Worm (Caenorhabditis elegans) whole organism, young adult: ENCODE measurements around the gene zhit-1.

Experiments used
- C06A6.2 ChIP-seq: fragments of 200-800 bp; sonication (Bioruptor generic); conservative IDR thresholded peaks from 2 replicates; pipeline ENCODE4 v1.3.6; 2022; ENCODE audit warnings: missing genetic modification characterization, missing compliant biosample characterization
- C17E4.6 ChIP-seq: fragments of 200-800 bp; sonication (Bioruptor generic); IDR thresholded peaks from 2 replicates; pipeline ENCODE4 v1.3.6; 2022; ENCODE audit warnings: missing genetic modification reagents, missing genetic modification characterization, missing compliant biosample characterization
- D2030.7 ChIP-seq: fragments of 200-800 bp; sonication (Bioruptor generic); IDR thresholded peaks from 2 replicates; pipeline ENCODE4 v1.3.6; 2022; ENCODE audit warnings: missing genetic modification reagents, missing genetic modification characterization, missing compliant biosample characterization
- F22D6.2 ChIP-seq: sonication (generic microtip); optimal IDR thresholded peaks from 2 replicates; lab custom pipeline; 2016; ENCODE audit warnings: mild to moderate bottlenecking, missing genetic modification characterization, missing compliant biosample characterization
- F37B4.10 ChIP-seq: fragments of 200-800 bp; sonication (Bioruptor generic); IDR thresholded peaks from 2 replicates; pipeline ENCODE4 v1.3.6; 2022; ENCODE audit warnings: missing genetic modification characterization, missing compliant biosample characterization
- F39B2.1 ChIP-seq: fragments of 200-800 bp; sonication (Bioruptor generic); IDR thresholded peaks from 2 replicates; pipeline ENCODE4 v1.3.6; 2022; ENCODE audit warnings: missing genetic modification reagents, missing genetic modification characterization, missing compliant biosample characterization
- K11D2.4 ChIP-seq: fragments of 200-800 bp; sonication (Bioruptor generic); IDR thresholded peaks from 2 replicates; pipeline ENCODE4 v1.3.6; 2022; ENCODE audit warnings: missing genetic modification reagents, missing genetic modification characterization, missing compliant biosample characterization
- K12H6.12 ChIP-seq: fragments of 200-800 bp; sonication (Bioruptor generic); optimal IDR thresholded peaks from 2 replicates; lab custom pipeline; 2018; ENCODE audit warnings: mild to moderate bottlenecking, missing genetic modification characterization, missing compliant biosample characterization
- Y53F4B.3 ChIP-seq: fragments of 200-800 bp; sonication (Bioruptor generic); IDR thresholded peaks from 2 replicates; pipeline ENCODE4 v1.3.6; 2022; ENCODE audit warnings: missing genetic modification reagents, missing genetic modification characterization, missing compliant biosample characterization
- Y53G8AR.9 ChIP-seq: fragments of 200-800 bp; sonication (Bioruptor generic); conservative IDR thresholded peaks from 2 replicates; pipeline ENCODE4 v1.3.6; 2022; ENCODE audit warnings: missing genetic modification reagents, missing genetic modification characterization, missing compliant biosample characterization
- Y56A3A.18 ChIP-seq: fragments of 200-800 bp; sonication (Bioruptor generic); IDR thresholded peaks from 2 replicates; pipeline ENCODE4 v1.3.6; 2022; ENCODE audit warnings: missing genetic modification reagents, missing genetic modification characterization, missing compliant biosample characterization
- ZK185.1 ChIP-seq: sonication (generic microtip); optimal IDR thresholded peaks from 2 replicates; lab custom pipeline; 2016; ENCODE audit warnings: mild to moderate bottlenecking, missing genetic modification characterization, missing compliant biosample characterization; ENCODE audit not compliant: poor library complexity, severe bottlenecking
- aptf-2 ChIP-seq: fragments of 200-800 bp; sonication (Bioruptor generic); conservative IDR thresholded peaks from 2 replicates; pipeline ENCODE4 v1.3.6; 2022; ENCODE audit warnings: missing genetic modification reagents, missing genetic modification characterization, missing compliant biosample characterization
- athp-1 ChIP-seq: sonication (generic microtip); optimal IDR thresholded peaks from 2 replicates; lab custom pipeline; 2017; ENCODE audit warnings: mild to moderate bottlenecking, missing genetic modification characterization, missing compliant biosample characterization
- attf-5 ChIP-seq: fragments of 200-800 bp; sonication (Bioruptor generic); optimal IDR thresholded peaks from 2 replicates; lab custom pipeline; 2018; ENCODE audit warnings: mild to moderate bottlenecking, missing genetic modification characterization, missing compliant biosample characterization
- bed-2 ChIP-seq: fragments of 200-800 bp; sonication (Bioruptor generic); IDR thresholded peaks from 2 replicates; pipeline ENCODE4 v1.3.6; 2022; ENCODE audit warnings: missing genetic modification reagents, missing genetic modification characterization, missing compliant biosample characterization
- cebp-2 ChIP-seq: fragments of 200-800 bp; sonication (Bioruptor generic); IDR thresholded peaks from 2 replicates; pipeline ENCODE4 v1.3.6; 2022; ENCODE audit warnings: missing genetic modification characterization, missing compliant biosample characterization
- ceh-58 ChIP-seq: fragments of 200-800 bp; sonication (Bioruptor generic); IDR thresholded peaks from 2 replicates; pipeline ENCODE4 v1.3.6; 2022; ENCODE audit warnings: missing genetic modification characterization, missing compliant biosample characterization
- die-1 ChIP-seq: sonication (generic microtip); optimal IDR thresholded peaks from 2 replicates; lab custom pipeline; 2016; ENCODE audit warnings: missing genotype, mild to moderate bottlenecking, missing genetic modification characterization, missing compliant biosample characterization
- dpff-1 ChIP-seq: sonication (generic microtip); optimal IDR thresholded peaks from 2 replicates; lab custom pipeline; 2017; ENCODE audit warnings: mild to moderate bottlenecking, missing genetic modification characterization, missing compliant biosample characterization
- dpl-1 ChIP-seq: fragments of 150-350 bp; optimal IDR thresholded peaks from 2 replicates; lab custom pipeline; 2014; ENCODE audit warnings: missing biosample characterization, missing genetic modification reagents, missing genetic modification characterization
- efl-1 ChIP-seq: fragments of 150-350 bp; optimal IDR thresholded peaks from 2 replicates; lab custom pipeline; 2014; ENCODE audit warnings: missing biosample characterization, missing genetic modification reagents, missing genetic modification characterization
- egl-44 ChIP-seq: fragments of 200-800 bp; sonication (Bioruptor generic); IDR thresholded peaks from 2 replicates; pipeline ENCODE4 v1.3.6; 2022; ENCODE audit warnings: missing genetic modification reagents, missing genetic modification characterization, missing compliant biosample characterization
- fkh-3 ChIP-seq: sonication (generic microtip); optimal IDR thresholded peaks from 2 replicates; lab custom pipeline; 2016; ENCODE audit warnings: mild to moderate bottlenecking, missing genetic modification characterization, missing compliant biosample characterization
- gei-17 ChIP-seq: fragments of 200-800 bp; sonication (Bioruptor generic); optimal IDR thresholded peaks from 2 replicates; lab custom pipeline; 2018; ENCODE audit warnings: mild to moderate bottlenecking, missing genetic modification characterization, missing compliant biosample characterization
- him-1 ChIP-seq: sonication (generic microtip); optimal IDR thresholded peaks from 2 replicates; lab custom pipeline; 2016; ENCODE audit warnings: missing genotype, missing genetic modification reagents, missing genetic modification characterization, missing compliant biosample characterization
- hlh-26 ChIP-seq: fragments of 200-800 bp; sonication (Bioruptor generic); conservative IDR thresholded peaks from 2 replicates; pipeline ENCODE4 v1.3.6; 2022; ENCODE audit warnings: missing genetic modification reagents, missing genetic modification characterization, missing compliant biosample characterization
- hrde-1 ChIP-seq: sonication (generic microtip); optimal IDR thresholded peaks from 2 replicates; lab custom pipeline; 2016; ENCODE audit warnings: missing genetic modification characterization, mild to moderate bottlenecking, missing compliant biosample characterization, moderate library complexity, missing genotype, missing genetic modification reagents, borderline replicate concordance
- lag-1 ChIP-seq: fragments of 200-800 bp; sonication (Bioruptor generic); IDR thresholded peaks from 2 replicates; pipeline ENCODE4 v1.3.6; 2022; ENCODE audit warnings: missing genetic modification reagents, missing genetic modification characterization, missing compliant biosample characterization
- let-526 ChIP-seq: fragments of 200-800 bp; sonication (Bioruptor generic); IDR thresholded peaks from 2 replicates; pipeline ENCODE4 v1.3.6; 2022; ENCODE audit warnings: missing genetic modification reagents, missing genetic modification characterization, missing compliant biosample characterization
- lin-40 ChIP-seq: sonication (generic microtip); optimal IDR thresholded peaks from 2 replicates; lab custom pipeline; 2016; ENCODE audit warnings: missing genetic modification characterization, mild to moderate bottlenecking, missing compliant biosample characterization, missing genotype, missing genetic modification reagents
- lsl-1 ChIP-seq: fragments of 200-800 bp; sonication (Bioruptor generic); optimal IDR thresholded peaks from 2 replicates; lab custom pipeline; 2018; ENCODE audit warnings: mild to moderate bottlenecking, missing genetic modification characterization, moderate library complexity, missing compliant biosample characterization
- madf-10 ChIP-seq: sonication (generic microtip); optimal IDR thresholded peaks from 2 replicates; lab custom pipeline; 2016; ENCODE audit warnings: mild to moderate bottlenecking, missing genetic modification characterization, missing compliant biosample characterization
- madf-6 ChIP-seq: fragments of 200-800 bp; sonication (Bioruptor generic); IDR thresholded peaks from 2 replicates; pipeline ENCODE4 v1.3.6; 2022; ENCODE audit warnings: missing genetic modification reagents, missing genetic modification characterization, missing compliant biosample characterization
- mel-28 ChIP-seq: sonication (generic microtip); optimal IDR thresholded peaks from 2 replicates; lab custom pipeline; 2016; ENCODE audit warnings: borderline replicate concordance, mild to moderate bottlenecking, missing genetic modification characterization, missing compliant biosample characterization
- mes-4 ChIP-seq: sonication (generic microtip); optimal IDR thresholded peaks from 2 replicates; lab custom pipeline; 2016; ENCODE audit warnings: missing genotype, missing genetic modification characterization, missing compliant biosample characterization
- nfya-2 ChIP-seq: fragments of 200-800 bp; sonication (Bioruptor generic); IDR thresholded peaks from 2 replicates; pipeline ENCODE4 v1.3.6; 2022; ENCODE audit warnings: missing genetic modification reagents, missing genetic modification characterization, missing compliant biosample characterization
- nhr-27 ChIP-seq: fragments of 200-800 bp; sonication (Bioruptor generic); optimal IDR thresholded peaks from 2 replicates; lab custom pipeline; 2018; ENCODE audit warnings: mild to moderate bottlenecking, missing genetic modification characterization, moderate library complexity, missing compliant biosample characterization
- sdz-38 ChIP-seq: sonication (generic microtip); optimal IDR thresholded peaks from 2 replicates; lab custom pipeline; 2016; ENCODE audit warnings: missing genotype, missing genetic modification characterization, missing compliant biosample characterization
- somi-1 ChIP-seq: fragments of 200-800 bp; sonication (Bioruptor generic); optimal IDR thresholded peaks from 2 replicates; lab custom pipeline; 2018; ENCODE audit warnings: mild to moderate bottlenecking, missing genetic modification characterization, missing compliant biosample characterization
- tlf-1 ChIP-seq: fragments of 200-800 bp; sonication (Bioruptor generic); optimal IDR thresholded peaks from 2 replicates; lab custom pipeline; 2018; ENCODE audit warnings: mild to moderate bottlenecking, missing genetic modification characterization, missing compliant biosample characterization
- ztf-18 ChIP-seq: sonication (generic microtip); optimal IDR thresholded peaks from 2 replicates; lab custom pipeline; 2016; ENCODE audit warnings: missing genotype, mild to moderate bottlenecking, missing genetic modification characterization, missing compliant biosample characterization
- ztf-26 ChIP-seq: sonication (generic microtip); optimal IDR thresholded peaks from 2 replicates; lab custom pipeline; 2017; ENCODE audit warnings: missing genetic modification characterization, missing compliant biosample characterization
- ztf-3 ChIP-seq: fragments of 200-800 bp; sonication (Bioruptor generic); optimal IDR thresholded peaks from 2 replicates; lab custom pipeline; 2018; ENCODE audit warnings: mild to moderate bottlenecking, missing genetic modification characterization, missing compliant biosample characterization
- ztf-6 ChIP-seq: fragments of 200-800 bp; sonication (Bioruptor generic); IDR thresholded peaks from 2 replicates; pipeline ENCODE4 v1.3.6; 2022; ENCODE audit warnings: missing genetic modification reagents, missing genetic modification characterization, missing compliant biosample characterization

Gene zhit-1

DNA sequence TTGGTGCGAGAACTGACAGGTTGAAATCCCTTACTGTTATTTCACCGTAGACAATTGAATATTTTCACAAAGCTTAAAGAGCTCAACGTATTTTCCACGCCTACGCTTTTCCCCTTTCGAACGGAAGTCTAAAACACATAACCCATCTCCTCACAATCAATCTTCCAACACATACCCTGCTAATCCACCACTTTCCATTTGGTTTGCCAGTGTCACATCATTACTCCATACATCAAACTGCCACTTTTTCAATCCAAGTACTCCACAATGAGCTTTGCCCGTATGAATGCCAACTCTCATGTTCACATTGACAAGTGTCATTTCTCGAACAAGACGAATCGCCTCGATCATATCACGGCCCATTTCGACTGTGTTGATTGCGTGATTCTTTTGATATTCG, 31.7 kb upstream of the zhit-1 start:
- TF ChIP-seq ZK185.1 (tag; lab: Kevin White, UChicago) (no peak), K12H6.12 (peak; percentile 17)

- TF ChIP-seq dpl-1 (GFP tag; lab: Kevin White, UChicago), result no peak
- TF ChIP-seq him-1 (tag; lab: Kevin White, UChicago), result no peak
- no peak for TF ChIP-seq F39B2.1
- no peak for TF ChIP-seq gei-17
- TF ChIP-seq lag-1 (GFP tag; lab: Robert Waterston, UW), result no peak
- no peak for TF ChIP-seq nfya-2
- TF ChIP-seq die-1, result no peak
- TF ChIP-seq hlh-26, result no peak
- TF ChIP-seq F22D6.2, result no peak
- TF ChIP-seq Y53G8AR.9, result no peak
- no peak for TF ChIP-seq ztf-26
- no peak for TF ChIP-seq ztf-6 (GFP tag; lab: Robert Waterston, UW)
- no peak for TF ChIP-seq ceh-58 (GFP tag; lab: Robert Waterston, UW)
- no peak for TF ChIP-seq efl-1 (GFP tag; lab: Kevin White, UChicago)
- TF ChIP-seq ztf-18 (tag; lab: Kevin White, UChicago), result no peak
- TF ChIP-seq, all 124 proteins: peak for 0
Measured at ce11 chrV:5621390-5621789, 25.0 kb upstream of the zhit-1 start, which contains the start of gene M03E7.1. M03E7.1 (plus strand) TSS chrV:5621690.

DNA sequence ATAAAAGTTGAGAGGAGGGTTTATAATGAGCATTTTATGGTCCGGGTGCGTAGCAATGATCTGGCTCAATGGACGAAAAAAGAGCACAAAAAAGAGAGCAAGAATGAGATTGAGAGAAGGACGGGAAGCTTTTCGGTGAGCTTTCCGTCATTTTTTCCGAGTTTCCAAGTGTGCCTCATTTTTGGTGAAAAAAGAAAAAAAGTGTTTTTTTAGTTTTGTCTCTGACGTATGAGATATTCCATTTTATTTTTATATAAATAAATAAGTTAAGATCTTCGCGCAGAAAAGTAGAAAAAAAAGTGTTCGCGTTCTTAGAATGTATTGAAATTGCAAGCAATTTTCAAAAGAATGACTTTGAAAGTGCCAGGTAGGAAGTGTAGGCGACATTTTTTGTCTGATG, 23.7 kb upstream of the zhit-1 start, which contains the start of gene memb-2:
memb-2 (minus strand) TSS at position 101 of the 400 bp plus-strand sequence.
- no peak for TF ChIP-seq F22D6.2
- TF ChIP-seq Y53F4B.3 (GFP tag; lab: Robert Waterston, UW), result no peak
- TF ChIP-seq egl-44 (GFP tag; lab: Robert Waterston, UW), result no peak
- TF ChIP-seq ztf-3, result no peak
- TF ChIP-seq ZK185.1 (tag; lab: Kevin White, UChicago), result no peak
- TF ChIP-seq mel-28 (tag; lab: Kevin White, UChicago), result no peak
- no peak for TF ChIP-seq D2030.7 (GFP tag; lab: Robert Waterston, UW)
- TF ChIP-seq madf-6 (GFP tag; lab: Robert Waterston, UW), result no peak
- no peak for TF ChIP-seq fkh-3 (tag; lab: Kevin White, UChicago)
- TF ChIP-seq athp-1 (tag; lab: Kevin White, UChicago), result no peak
- TF ChIP-seq sdz-38 (tag; lab: Kevin White, UChicago), result no peak
- TF ChIP-seq bed-2, result no peak
- TF ChIP-seq nfya-2, result no peak
- no peak for TF ChIP-seq lag-1 (GFP tag; lab: Robert Waterston, UW)
- no peak for TF ChIP-seq let-526 (GFP tag; lab: Robert Waterston, UW)
- TF ChIP-seq F37B4.10 (GFP tag; lab: Robert Waterston, UW), result no peak
- no peak for TF ChIP-seq C17E4.6 (GFP tag; lab: Robert Waterston, UW)
- TF ChIP-seq, all 124 proteins: peak for 0

ce11 chrV:5619372-5619771, 23.0 kb upstream of the zhit-1 start:
- TF ChIP-seq C06A6.2 (GFP tag; lab: Robert Waterston, UW), result no peak
- no peak for TF ChIP-seq tlf-1 (GFP tag; lab: Kevin White, UChicago)
- no peak for TF ChIP-seq hrde-1 (tag; lab: Kevin White, UChicago)
- no peak for TF ChIP-seq fkh-3 (tag; lab: Kevin White, UChicago)
- peak; percentile 14 for TF ChIP-seq ztf-18 (tag; lab: Kevin White, UChicago)
- TF ChIP-seq lin-40 (tag; lab: Kevin White, UChicago), result no peak
- no peak for TF ChIP-seq ztf-6 (GFP tag; lab: Robert Waterston, UW)
- TF ChIP-seq aptf-2, result no peak
- no peak for TF ChIP-seq mes-4 (tag; lab: Kevin White, UChicago)
- no peak for TF ChIP-seq ztf-3
- no peak for TF ChIP-seq die-1
- no peak for TF ChIP-seq madf-10 (tag; lab: Kevin White, UChicago)
- no peak for TF ChIP-seq attf-5 (GFP tag; lab: Kevin White, UChicago)
- TF ChIP-seq cebp-2 (GFP tag; lab: Robert Waterston, UW), result no peak
- peak; percentile 89 for TF ChIP-seq lsl-1
- no peak for TF ChIP-seq K12H6.12
- no peak for TF ChIP-seq somi-1 (GFP tag; lab: Kevin White, UChicago)
- TF ChIP-seq K11D2.4 (GFP tag; lab: Robert Waterston, UW), result no peak
- TF ChIP-seq nhr-27 (tag; lab: Kevin White, UChicago), result no peak
- no peak for TF ChIP-seq bed-2
- no peak for TF ChIP-seq Y56A3A.18
- no peak for TF ChIP-seq dpl-1 (GFP tag; lab: Kevin White, UChicago)
- no peak for TF ChIP-seq dpff-1
- no peak for TF ChIP-seq sdz-38 (tag; lab: Kevin White, UChicago)
